Worm (Caenorhabditis elegans) whole organism, L2 larva: Measurements from ENCODE around the gene srj-6.

Experiments
- C34F6.9 ChIP-seq: fragments of 150-350 bp; optimal IDR thresholded peaks from 2 replicates; lab custom pipeline; 2014; ENCODE audit warnings: missing biosample characterization, missing genetic modification characterization
- F13H6.1 ChIP-seq: sonication (generic microtip); optimal IDR thresholded peaks from 2 replicates; lab custom pipeline; 2016; ENCODE audit warnings: missing genetic modification characterization, missing compliant biosample characterization
- Y55F3AM.14 ChIP-seq: fragments of 200-800 bp; sonication (Bioruptor generic); optimal IDR thresholded peaks from 2 replicates; lab custom pipeline; 2018; ENCODE audit warnings: mild to moderate bottlenecking, missing genetic modification characterization, missing compliant biosample characterization
- ZK546.5 ChIP-seq: sonication (generic microtip); optimal IDR thresholded peaks from 2 replicates; lab custom pipeline; 2017; ENCODE audit warnings: missing biosample characterization, missing genetic modification characterization
- alr-1 ChIP-seq: fragments of 150-350 bp; optimal IDR thresholded peaks from 2 replicates; lab custom pipeline; 2014; ENCODE audit warnings: missing biosample characterization, missing genetic modification characterization
- aly-2 ChIP-seq: fragments of 150-350 bp; optimal IDR thresholded peaks from 2 replicates; lab custom pipeline; 2014; ENCODE audit warnings: missing biosample characterization, missing genetic modification characterization
- ama-1 ChIP-seq: fragments of 150-350 bp; optimal IDR thresholded peaks from 2 replicates; lab custom pipeline; 2018; ENCODE audit warnings: inconsistent platforms
- ceh-16 ChIP-seq: fragments of 150-350 bp; optimal IDR thresholded peaks from 2 replicates; lab custom pipeline; 2014; ENCODE audit warnings: missing biosample characterization, missing genetic modification characterization
- crh-2 ChIP-seq: sonication (generic microtip); optimal IDR thresholded peaks from 2 replicates; lab custom pipeline; 2017; ENCODE audit warnings: missing biosample characterization, missing genetic modification characterization
- dmd-4 ChIP-seq: sonication (generic microtip); optimal IDR thresholded peaks from 2 replicates; lab custom pipeline; 2017; ENCODE audit warnings: missing biosample characterization, missing genetic modification characterization
- egl-27 ChIP-seq: sonication (generic microtip); optimal IDR thresholded peaks from 3 replicates; lab custom pipeline; 2017; ENCODE audit warnings: missing biosample characterization, missing genetic modification reagents, missing genetic modification characterization
- elt-1 ChIP-seq: fragments of 150-350 bp; optimal IDR thresholded peaks from 2 replicates; lab custom pipeline; 2014; ENCODE audit warnings: missing biosample characterization, missing genetic modification characterization
- elt-3 ChIP-seq: sonication (generic microtip); optimal IDR thresholded peaks from 2 replicates; lab custom pipeline; 2017; ENCODE audit warnings: missing biosample characterization, missing genetic modification characterization
- fos-1 ChIP-seq: fragments of 150-350 bp; optimal IDR thresholded peaks from 2 replicates; lab custom pipeline; 2014; ENCODE audit warnings: missing biosample characterization, missing genetic modification characterization
- gmeb-1 ChIP-seq: fragments of 150-350 bp; optimal IDR thresholded peaks from 2 replicates; lab custom pipeline; 2014; ENCODE audit warnings: missing biosample characterization, missing genetic modification characterization
- lin-11 ChIP-seq: fragments of 150-350 bp; sonication (generic microtip); optimal IDR thresholded peaks from 2 replicates; lab custom pipeline; 2014; ENCODE audit warnings: missing biosample characterization, missing genetic modification characterization, inconsistent platforms, mixed read lengths
- lin-13 ChIP-seq: fragments of 150-350 bp; optimal IDR thresholded peaks from 2 replicates; lab custom pipeline; 2014; ENCODE audit warnings: missing biosample characterization, missing genetic modification reagents, missing genetic modification characterization
- lin-39 ChIP-seq: fragments of 150-350 bp; optimal IDR thresholded peaks from 2 replicates; lab custom pipeline; 2014; ENCODE audit warnings: missing biosample characterization, missing genetic modification reagents, missing genetic modification characterization
- lsy-2 ChIP-seq, 2 experiments: fragments of 150-350 bp in 1 of 2; sonication (generic microtip) in 1 of 2; optimal IDR thresholded peaks; 2 replicates each; lab custom pipeline; 2014 to 2017; ENCODE audit warnings: missing biosample characterization in 2 of 2, missing genetic modification characterization in 2 of 2
- mbf-1 ChIP-seq: sonication (generic microtip); optimal IDR thresholded peaks from 2 replicates; lab custom pipeline; 2017; ENCODE audit warnings: missing biosample characterization, missing genetic modification characterization
- mdl-1 ChIP-seq, 2 experiments: fragments of 150-350 bp in 1 of 2; sonication (generic microtip) in 1 of 2; optimal IDR thresholded peaks; 2 replicates each; lab custom pipeline; 2017; ENCODE audit warnings: missing biosample characterization in 2 of 2, missing genetic modification characterization in 2 of 2
- nhr-10 ChIP-seq: sonication (generic microtip); optimal IDR thresholded peaks from 2 replicates; lab custom pipeline; 2017; ENCODE audit warnings: missing biosample characterization, missing genetic modification characterization
- nhr-11 ChIP-seq: fragments of 150-350 bp; optimal IDR thresholded peaks from 2 replicates; lab custom pipeline; 2014; ENCODE audit warnings: missing biosample characterization, missing genetic modification characterization
- nhr-12 ChIP-seq: fragments of 150-350 bp; optimal IDR thresholded peaks from 2 replicates; lab custom pipeline; 2014; ENCODE audit warnings: missing biosample characterization, missing genetic modification characterization
- nhr-129 ChIP-seq: fragments of 150-350 bp; optimal IDR thresholded peaks from 2 replicates; lab custom pipeline; 2014; ENCODE audit warnings: missing biosample characterization, missing genetic modification characterization
- nhr-21 ChIP-seq: fragments of 150-350 bp; optimal IDR thresholded peaks from 2 replicates; lab custom pipeline; 2014; ENCODE audit warnings: missing biosample characterization, missing genetic modification characterization
- nhr-23 ChIP-seq: fragments of 150-350 bp; optimal IDR thresholded peaks from 2 replicates; lab custom pipeline; 2014; ENCODE audit warnings: missing biosample characterization, missing genetic modification reagents, missing genetic modification characterization
- nhr-237 ChIP-seq: fragments of 150-350 bp; optimal IDR thresholded peaks from 2 replicates; lab custom pipeline; 2014; ENCODE audit warnings: missing biosample characterization, missing genetic modification characterization
- nhr-6 ChIP-seq: fragments of 150-350 bp; optimal IDR thresholded peaks from 2 replicates; lab custom pipeline; 2014; ENCODE audit warnings: missing biosample characterization, missing genetic modification characterization
- peb-1 ChIP-seq: fragments of 150-350 bp; optimal IDR thresholded peaks from 2 replicates; lab custom pipeline; 2014; ENCODE audit warnings: missing biosample characterization, missing genetic modification characterization
- sem-4 ChIP-seq: fragments of 150-350 bp; optimal IDR thresholded peaks from 2 replicates; lab custom pipeline; 2014; ENCODE audit warnings: missing biosample characterization, missing genetic modification reagents, missing genetic modification characterization
- skn-1 ChIP-seq: sonication (generic microtip); optimal IDR thresholded peaks from 2 replicates; lab custom pipeline; 2017; ENCODE audit warnings: missing biosample characterization, missing genetic modification characterization
- sma-3 ChIP-seq: sonication (generic microtip); optimal IDR thresholded peaks from 2 replicates; lab custom pipeline; 2016; ENCODE audit warnings: missing genetic modification reagents, missing genetic modification characterization, missing compliant biosample characterization
- sma-9 ChIP-seq, 2 experiments: fragments of 150-350 bp in 1 of 2; sonication (generic microtip) in 1 of 2; optimal IDR thresholded peaks; 2 replicates each; lab custom pipeline; 2014 to 2016; ENCODE audit warnings: missing genetic modification characterization in 2 of 2, mild to moderate bottlenecking in 1 of 2, missing biosample characterization in 1 of 2, missing compliant biosample characterization in 1 of 2, missing genetic modification reagents in 1 of 2, moderate library complexity in 1 of 2
- snpc-4 ChIP-seq: fragments of 150-350 bp; optimal IDR thresholded peaks from 2 replicates; lab custom pipeline; 2014; ENCODE audit warnings: missing biosample characterization, missing genetic modification characterization
- unc-39 ChIP-seq: fragments of 150-350 bp; optimal IDR thresholded peaks from 2 replicates; lab custom pipeline; 2014; ENCODE audit warnings: missing biosample characterization, missing genetic modification characterization
- unc-55 ChIP-seq: fragments of 150-350 bp; sonication (generic microtip); optimal IDR thresholded peaks from 3 replicates; lab custom pipeline; 2014; ENCODE audit warnings: missing biosample characterization, missing genetic modification reagents, missing genetic modification characterization

srj-6 gene

DNA sequence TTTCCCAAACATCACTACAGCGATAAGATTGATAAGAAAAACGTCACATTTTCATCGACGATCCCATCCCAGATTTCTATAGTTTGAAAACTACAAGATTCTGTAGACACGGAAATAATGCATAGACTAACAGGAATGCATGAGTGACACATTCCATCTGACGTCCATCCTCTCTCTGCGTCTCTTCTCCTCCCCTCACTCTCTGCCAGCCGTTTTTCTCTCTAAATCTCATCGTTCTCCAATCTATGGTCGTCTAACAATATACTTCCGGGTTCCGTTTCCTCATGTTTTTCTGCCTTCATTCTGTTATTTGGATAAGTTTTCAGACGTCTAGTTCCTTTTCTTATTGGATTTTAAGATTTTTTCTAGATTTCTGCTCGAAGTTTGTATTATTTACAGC, 35.2 kb downstream of the srj-6 start, which contains the start of gene F48G7.4 (continued):
- no peak for TF ChIP-seq lin-39 (tag; lab: Kevin White, UChicago)
- TF ChIP-seq sma-9 (GFP tag; optimal IDR thresholded peaks at IDR 0.05; lab: Kevin White, UChicago), result peak; percentile 91
- no peak for TF ChIP-seq sma-9 (tag; optimal IDR thresholded peaks at IDR 0.05; lab: Kevin White, UChicago)
- TF ChIP-seq nhr-10 (tag; lab: Kevin White, UChicago), result no peak
- TF ChIP-seq sma-3 (GFP tag; lab: Kevin White, UChicago), result peak; percentile 1
- peak; percentile 8 for TF ChIP-seq gmeb-1
- TF ChIP-seq dmd-4, result no peak
- TF ChIP-seq nhr-23 (tag; lab: Kevin White, UChicago), result no peak
- peak; percentile 82 for TF ChIP-seq egl-27 (tag; lab: Kevin White, UChicago)
- TF ChIP-seq nhr-11 (tag; lab: Kevin White, UChicago), result no peak
- TF ChIP-seq elt-3 (tag; lab: Kevin White, UChicago), result no peak
- no peak for TF ChIP-seq mbf-1 (tag; lab: Kevin White, UChicago)
- no peak for TF ChIP-seq peb-1
- no peak for TF ChIP-seq ZK546.5 (tag; lab: Kevin White, UChicago)
- TF ChIP-seq ama-1, result no peak
- peak; percentile 53 for TF ChIP-seq nhr-21 (tag; lab: Kevin White, UChicago)
- peak; percentile 68 for TF ChIP-seq Y55F3AM.14
- peak; percentile 67 for TF ChIP-seq crh-2 (tag; lab: Kevin White, UChicago)
- TF ChIP-seq lsy-2 (tag; optimal IDR thresholded peaks at IDR 0.05; lab: Kevin White, UChicago), result peak in 1 of 2 experiments; percentile 83
- no peak for TF ChIP-seq ceh-16
- no peak for TF ChIP-seq skn-1 (tag; lab: Kevin White, UChicago)
- peak; percentile 87 for TF ChIP-seq nhr-6 (tag; lab: Kevin White, UChicago)
- TF ChIP-seq alr-1 (tag; lab: Kevin White, UChicago), result no peak
- TF ChIP-seq nhr-12 (tag; lab: Kevin White, UChicago), result no peak

DNA sequence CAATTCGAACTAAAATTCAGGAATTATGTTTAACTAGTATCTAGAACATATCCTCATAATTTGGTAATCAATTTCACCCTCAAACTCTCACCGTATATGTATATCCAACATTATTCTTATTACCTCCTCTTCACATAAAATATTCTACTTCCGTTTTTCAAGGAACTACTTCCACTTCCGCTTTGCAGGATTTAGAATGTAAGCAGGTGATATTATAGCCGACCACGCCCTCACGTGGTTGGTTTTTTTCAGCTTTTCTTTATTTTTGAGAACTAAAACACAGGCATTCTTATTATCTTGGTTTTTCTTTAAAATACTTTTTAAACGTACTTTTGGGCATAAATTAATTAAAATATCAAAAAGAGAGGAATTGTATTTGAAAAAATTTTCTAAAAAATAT, 36.4 kb downstream of the srj-6 start:
- TF ChIP-seq snpc-4 (tag; lab: Kevin White, UChicago) (no peak), sma-9 (GFP tag; optimal IDR thresholded peaks at IDR 0.05; lab: Kevin White, UChicago) (peak; percentile 15), sma-9 (tag; optimal IDR thresholded peaks at IDR 0.05; lab: Kevin White, UChicago) (no peak), ceh-16 (no peak), egl-27 (tag; lab: Kevin White, UChicago) (no peak), C34F6.9 (peak; percentile 5), sem-4 (no peak), mdl-1 (tag; optimal IDR thresholded peaks at IDR 0.05; lab: Kevin White, UChicago) (no peak), ama-1 (no peak), lsy-2 (tag; optimal IDR thresholded peaks at IDR 0.05; lab: Kevin White, UChicago) (peak in 1 of 2 experiments; percentile 29), lin-11 (tag; lab: Kevin White, UChicago) (no peak), alr-1 (tag; lab: Kevin White, UChicago) (no peak), F13H6.1 (tag; lab: Kevin White, UChicago) (no peak), aly-2 (tag; lab: Kevin White, UChicago) (no peak), lin-13 (GFP tag; lab: Kevin White, UChicago) (no peak), unc-55 (no peak), elt-1 (tag; lab: Kevin White, UChicago) (no peak), crh-2 (tag; lab: Kevin White, UChicago) (no peak), unc-39 (tag; lab: Kevin White, UChicago) (no peak), nhr-237 (tag; lab: Kevin White, UChicago) (no peak)

DNA sequence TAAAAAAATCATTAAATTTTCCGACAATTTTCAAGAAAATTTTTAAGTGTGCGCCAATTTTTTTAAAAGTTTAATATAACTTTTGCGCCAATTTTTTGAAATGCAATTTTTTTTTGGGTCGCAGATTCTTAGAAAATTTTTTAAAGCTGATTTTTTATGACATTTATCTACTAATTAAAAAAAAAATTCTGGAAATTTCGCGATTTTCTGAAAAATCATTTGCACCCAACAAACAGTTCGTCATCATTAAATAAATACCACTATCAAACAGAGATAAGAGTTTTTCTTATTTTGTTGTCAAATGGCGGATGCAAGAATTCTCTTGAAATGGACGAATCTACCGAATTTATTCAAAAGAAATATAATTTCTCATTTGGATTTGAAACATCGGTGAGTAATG, 39.0 kb downstream of the srj-6 start, which contains the start of gene F48G7.13:
Gene F48G7.13 (plus strand): TSS at position 301 of the 400 bp plus-strand sequence.
- TF ChIP-seq fos-1 (tag; lab: Kevin White, UChicago), result peak; percentile 49
- no peak for TF ChIP-seq unc-39 (tag; lab: Kevin White, UChicago)

DNA sequence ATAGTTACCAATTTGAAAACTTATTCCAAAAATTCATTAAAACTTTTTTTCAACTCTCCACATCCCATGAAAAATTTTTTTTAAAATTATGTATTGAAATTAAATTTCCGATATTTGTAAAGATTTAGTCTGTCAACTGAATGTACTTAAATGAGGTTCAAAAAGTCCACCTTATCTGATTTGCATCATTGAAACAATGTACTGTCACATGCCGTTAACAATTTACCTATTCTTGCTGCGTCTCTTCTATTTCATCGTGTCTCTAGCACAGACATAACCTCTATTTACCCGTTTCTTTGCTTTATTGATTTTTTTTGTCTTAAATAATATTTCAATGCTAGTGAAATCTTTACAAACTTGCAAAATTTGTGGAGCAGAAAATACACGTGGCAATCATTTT, 44.1 kb downstream of the srj-6 start, which contains the start of gene nhr-90:
Gene nhr-90 (plus strand): TSS at position 296 of the 400 bp plus-strand sequence.
- TF ChIP-seq nhr-129 (tag; lab: Kevin White, UChicago) (peak; percentile 71), nhr-6 (tag; lab: Kevin White, UChicago) (no peak), nhr-237 (tag; lab: Kevin White, UChicago) (no peak), aly-2 (tag; lab: Kevin White, UChicago) (no peak), peb-1 (no peak), Y55F3AM.14 (no peak), sma-9 (GFP tag; optimal IDR thresholded peaks at IDR 0.05; lab: Kevin White, UChicago) (peak; percentile 57), sma-9 (tag; optimal IDR thresholded peaks at IDR 0.05; lab: Kevin White, UChicago) (no peak), fos-1 (tag; lab: Kevin White, UChicago) (peak; percentile 8), crh-2 (tag; lab: Kevin White, UChicago) (peak; percentile 29)
- TF ChIP-seq, all 48 proteins: peak for 4
